Fruit fly (Drosophila melanogaster) whole organism, embryonic: ENCODE data around the gene CG9733.

Experiments
- Aef1 ChIP-seq: fragments of 200-800 bp; sonication (Bioruptor generic); IDR thresholded peaks from 3 replicates; pipeline ENCODE4 v1.3.6; 2022; ENCODE audit warnings: missing biosample characterization, missing genetic modification characterization
- Atf-2 ChIP-seq: fragments of 200-800 bp; sonication (Bioruptor generic); optimal IDR thresholded peaks from 2 replicates; lab custom pipeline; 2016; ENCODE audit warnings: missing biosample characterization, missing genetic modification characterization
- B-H1 ChIP-seq: fragments of 200-800 bp; sonication (Bioruptor generic); IDR thresholded peaks from 3 replicates; pipeline ENCODE4 v1.3.6; 2022; ENCODE audit warnings: missing biosample characterization, missing genetic modification characterization
- CG10366 ChIP-seq: fragments of 200-800 bp; sonication (Bioruptor generic); IDR thresholded peaks from 2 replicates; pipeline ENCODE4 v1.3.6; 2022; ENCODE audit warnings: missing biosample characterization, missing genetic modification characterization
- CG10431 ChIP-seq: fragments of 200-800 bp; sonication (Bioruptor generic); optimal IDR thresholded peaks from 3 replicates; lab custom pipeline; 2018; ENCODE audit warnings: missing biosample characterization, mild to moderate bottlenecking, missing genetic modification characterization
- CG12391 ChIP-seq: fragments of 200-800 bp; sonication (Bioruptor generic); optimal IDR thresholded peaks from 3 replicates; lab custom pipeline; 2018; ENCODE audit warnings: missing biosample characterization, mild to moderate bottlenecking, missing genetic modification characterization, moderate library complexity
- CG12744 ChIP-seq: fragments of 200-800 bp; sonication (Bioruptor generic); optimal IDR thresholded peaks from 2 replicates; lab custom pipeline; 2016; ENCODE audit warnings: missing biosample characterization, missing genetic modification characterization
- CG12769 ChIP-seq: fragments of 200-800 bp; sonication (Bioruptor generic); optimal IDR thresholded peaks from 2 replicates; lab custom pipeline; 2019; ENCODE audit warnings: missing biosample characterization, mild to moderate bottlenecking, missing genetic modification characterization, moderate library complexity
- CG13624 ChIP-seq: fragments of 200-800 bp; sonication (Bioruptor generic); optimal IDR thresholded peaks from 2 replicates; lab custom pipeline; 2016; ENCODE audit warnings: missing biosample characterization, missing genetic modification characterization
- CG14050 ChIP-seq: fragments of 200-800 bp; sonication (Bioruptor generic); IDR thresholded peaks from 3 replicates; pipeline ENCODE4 v1.3.6; 2022; ENCODE audit warnings: missing biosample characterization, missing genetic modification characterization
- CG1529 ChIP-seq: fragments of 200-800 bp; sonication (Bioruptor generic); optimal IDR thresholded peaks from 3 replicates; lab custom pipeline; 2018; ENCODE audit warnings: missing biosample characterization, missing genetic modification characterization
- CG16779 ChIP-seq: fragments of 200-800 bp; sonication (Bioruptor generic); IDR thresholded peaks from 2 replicates; pipeline ENCODE4 v1.3.6; 2022; ENCODE audit warnings: missing biosample characterization, missing genetic modification characterization
- CG18011 ChIP-seq: fragments of 200-800 bp; sonication (Bioruptor generic); optimal IDR thresholded peaks from 2 replicates; lab custom pipeline; 2017; ENCODE audit warnings: missing biosample characterization, missing genetic modification characterization, mild to moderate bottlenecking, moderate library complexity, missing genotype
- CG31224 ChIP-seq: fragments of 200-800 bp; sonication (Bioruptor generic); IDR thresholded peaks from 2 replicates; pipeline ENCODE4 v1.3.6; 2022; ENCODE audit warnings: missing biosample characterization, missing genetic modification characterization
- CG6689 ChIP-seq: fragments of 200-800 bp; sonication (Bioruptor generic); IDR thresholded peaks from 2 replicates; pipeline ENCODE4 v1.3.6; 2022; ENCODE audit warnings: missing biosample characterization, missing genetic modification characterization
- CG9727 ChIP-seq: fragments of 200-800 bp; sonication (Bioruptor generic); optimal IDR thresholded peaks from 3 replicates; lab custom pipeline; 2017; ENCODE audit warnings: missing biosample characterization, mild to moderate bottlenecking, missing genetic modification characterization
- CHES-1-like ChIP-seq: fragments of 200-800 bp; sonication (Bioruptor generic); optimal IDR thresholded peaks from 2 replicates; lab custom pipeline; 2016; ENCODE audit warnings: missing biosample characterization, missing genetic modification characterization
- D19A ChIP-seq: fragments of 200-800 bp; optimal IDR thresholded peaks from 3 replicates; lab custom pipeline; 2019; ENCODE audit warnings: missing biosample characterization, mild to moderate bottlenecking, missing genetic modification characterization, moderate library complexity
- E2f2 ChIP-seq: fragments of 200-800 bp; sonication (Bioruptor generic); IDR thresholded peaks from 2 replicates; pipeline ENCODE4 v1.3.6; 2022; ENCODE audit warnings: missing biosample characterization, missing genetic modification characterization
- ERR ChIP-seq: fragments of 200-800 bp; sonication (Bioruptor generic); optimal IDR thresholded peaks from 2 replicates; lab custom pipeline; 2016; ENCODE audit warnings: missing biosample characterization, missing genetic modification characterization
- Hmr ChIP-seq: fragments of 200-800 bp; sonication (Bioruptor generic); optimal IDR thresholded peaks from 3 replicates; lab custom pipeline; 2017; ENCODE audit warnings: mild to moderate bottlenecking, missing biosample characterization, missing genetic modification reagents, missing genetic modification characterization
- Hmx ChIP-seq: fragments of 200-800 bp; sonication (Bioruptor generic); optimal IDR thresholded peaks from 2 replicates; lab custom pipeline; 2016; ENCODE audit warnings: missing biosample characterization, missing genetic modification characterization
- MESR4 ChIP-seq: fragments of 200-800 bp; sonication (Bioruptor generic); optimal IDR thresholded peaks from 2 replicates; lab custom pipeline; 2018; ENCODE audit warnings: missing biosample characterization, mild to moderate bottlenecking, missing genetic modification characterization, moderate library complexity
- Med ChIP-seq: fragments of 200-800 bp; sonication (Bioruptor generic); peaks from one replicate; lab custom pipeline; 2016; ENCODE audit warnings: missing biosample characterization, missing genetic modification characterization, mild to moderate bottlenecking, inconsistent platforms, moderate library complexity
- Mes4 ChIP-seq: fragments of 200-800 bp; sonication (Bioruptor generic); optimal IDR thresholded peaks from 2 replicates; lab custom pipeline; 2016; ENCODE audit warnings: missing biosample characterization, missing genetic modification characterization
- Nf-YA ChIP-seq: fragments of 200-800 bp; sonication (Bioruptor generic); IDR thresholded peaks from 2 replicates; pipeline ENCODE4 v1.3.6; 2022; ENCODE audit warnings: missing biosample characterization, missing genetic modification characterization
- Sin3A ChIP-seq: fragments of >200 bp; optimal IDR thresholded peaks from 2 replicates; lab custom pipeline; 2018
- Sox100B ChIP-seq: fragments of 200-800 bp; sonication (Bioruptor generic); optimal IDR thresholded peaks from 3 replicates; lab custom pipeline; 2018; ENCODE audit warnings: missing biosample characterization, mild to moderate bottlenecking, missing genetic modification characterization
- Sox102F ChIP-seq: fragments of 200-800 bp; sonication (Bioruptor generic); optimal IDR thresholded peaks from 2 replicates; lab custom pipeline; 2018; ENCODE audit warnings: missing biosample characterization, mild to moderate bottlenecking, missing genetic modification characterization, moderate library complexity
- Ssrp ChIP-seq: fragments of 200-800 bp; sonication (Bioruptor generic); optimal IDR thresholded peaks from 2 replicates; lab custom pipeline; 2018; ENCODE audit warnings: missing biosample characterization, mild to moderate bottlenecking, missing genetic modification characterization, moderate library complexity
- Trl ChIP-seq, 3 experiments: fragments of >200 bp in 2 of 3; fragments of 200-800 bp in 1 of 3; sonication (Bioruptor generic) in 1 of 3; optimal IDR thresholded peaks; 2 replicates in 1 of 3; 3 replicates in 2 of 3; lab custom pipeline; 2016 to 2017; ENCODE audit warnings: missing biosample characterization in 1 of 3, missing genetic modification characterization in 1 of 3
- Usf ChIP-seq: fragments of 200-800 bp; sonication (Bioruptor generic); optimal IDR thresholded peaks from 2 replicates; lab custom pipeline; 2017; ENCODE audit warnings: missing genotype, missing biosample characterization, missing genetic modification characterization
- Xrp1 ChIP-seq: fragments of 200-800 bp; sonication (Bioruptor generic); IDR thresholded peaks from 2 replicates; pipeline ENCODE4 v1.3.6; 2022; ENCODE audit warnings: missing biosample characterization, missing genetic modification characterization
- al ChIP-seq: fragments of 200-800 bp; sonication (Bioruptor generic); IDR thresholded peaks from 2 replicates; pipeline ENCODE4 v1.3.6; 2022; ENCODE audit warnings: missing biosample characterization, missing genetic modification characterization
- bbx ChIP-seq: fragments of 200-800 bp; sonication (Bioruptor generic); IDR thresholded peaks from 2 replicates; pipeline ENCODE4 v1.3.6; 2022; ENCODE audit warnings: missing biosample characterization, missing genetic modification characterization; ENCODE audit not compliant: partially characterized antibody
- bowl ChIP-seq: fragments of 200-800 bp; sonication (Bioruptor generic); IDR thresholded peaks from 2 replicates; pipeline ENCODE4 v1.3.6; 2022; ENCODE audit warnings: missing biosample characterization, missing genetic modification characterization
- br ChIP-seq: fragments of >200 bp; optimal IDR thresholded peaks from 2 replicates; lab custom pipeline; 2017
- cad ChIP-seq: fragments of >200 bp; optimal IDR thresholded peaks from 2 replicates; lab custom pipeline; 2017; ENCODE audit warnings: missing biosample characterization, missing genetic modification characterization
- ci ChIP-seq: fragments of 200-800 bp; sonication (Bioruptor generic); IDR thresholded peaks from 3 replicates; pipeline ENCODE4 v1.3.6; 2022; ENCODE audit warnings: missing biosample characterization, missing genetic modification characterization
- danr ChIP-seq: fragments of 200-800 bp; sonication (Bioruptor generic); IDR thresholded peaks from 2 replicates; pipeline ENCODE4 v1.3.6; 2022; ENCODE audit warnings: missing biosample characterization, missing genetic modification characterization
- dmrt11E ChIP-seq: fragments of 200-800 bp; sonication (Bioruptor generic); optimal IDR thresholded peaks from 3 replicates; lab custom pipeline; 2018; ENCODE audit warnings: missing biosample characterization, mild to moderate bottlenecking, missing genetic modification characterization, moderate library complexity
- en ChIP-seq: fragments of 200-800 bp; sonication (Bioruptor generic); optimal IDR thresholded peaks from 2 replicates; lab custom pipeline; 2016; ENCODE audit warnings: missing biosample characterization, missing genetic modification characterization
- ewg ChIP-seq: fragments of 200-800 bp; sonication (Bioruptor generic); optimal IDR thresholded peaks from 3 replicates; lab custom pipeline; 2017; ENCODE audit warnings: mild to moderate bottlenecking, missing biosample characterization, missing genetic modification reagents, missing genetic modification characterization
- klu ChIP-seq: fragments of 200-800 bp; sonication (Bioruptor generic); IDR thresholded peaks from 2 replicates; pipeline ENCODE4 v1.3.6; 2022; ENCODE audit warnings: missing biosample characterization, missing genetic modification characterization
- maf-S ChIP-seq: fragments of 200-800 bp; sonication (Bioruptor generic); optimal IDR thresholded peaks from 2 replicates; lab custom pipeline; 2016; ENCODE audit warnings: missing biosample characterization, missing genetic modification characterization
- pfk ChIP-seq: fragments of 200-800 bp; sonication (Bioruptor generic); optimal IDR thresholded peaks from 2 replicates; lab custom pipeline; 2018; ENCODE audit warnings: missing biosample characterization, mild to moderate bottlenecking, missing genetic modification characterization, moderate library complexity
- tna ChIP-seq: fragments of 200-800 bp; sonication (Bioruptor generic); IDR thresholded peaks from 2 replicates; pipeline ENCODE4 v1.3.6; 2022; ENCODE audit warnings: missing biosample characterization, missing genetic modification characterization; ENCODE audit not compliant: partially characterized antibody
- tup ChIP-seq: fragments of 200-800 bp; sonication (Bioruptor generic); optimal IDR thresholded peaks from 2 replicates; lab custom pipeline; 2016; ENCODE audit warnings: missing biosample characterization, mild to moderate bottlenecking, missing genetic modification characterization, moderate library complexity
- wdn ChIP-seq: fragments of 200-800 bp; sonication (Bioruptor generic); IDR thresholded peaks from 2 replicates; pipeline ENCODE4 v1.3.6; 2022; ENCODE audit warnings: missing biosample characterization, missing genetic modification characterization
- zfh2 ChIP-seq: fragments of 200-800 bp; sonication (Bioruptor generic); optimal IDR thresholded peaks from 2 replicates; lab custom pipeline; 2016; ENCODE audit warnings: missing biosample characterization, missing genetic modification characterization

Gene CG9733

dm6 chr3R:30209648-30210047, 36.9 kb downstream of the CG9733 start, which contains the start of gene Anp:
Gene Anp, plus strand, starts transcription at chr3R:30209948.
- no peak for TF ChIP-seq Sox100B
- TF ChIP-seq Ssrp = no peak
- no peak for TF ChIP-seq CG6689 (GFP tag; lab: Robert Waterston, UW)
- TF ChIP-seq CG14050 (GFP tag; lab: Robert Waterston, UW) = no peak
- TF ChIP-seq Sox102F = no peak
- no peak for TF ChIP-seq CG1529 (GFP tag; lab: Kevin White, UChicago)
- no peak for TF ChIP-seq tna
- TF ChIP-seq bowl = no peak
- no peak for TF ChIP-seq Atf-2
- TF ChIP-seq CG9727 (GFP tag; lab: Kevin White, UChicago) = no peak
- no peak for TF ChIP-seq Sin3A
- TF ChIP-seq CG12744 (GFP tag; lab: Kevin White, UChicago) = no peak
- no peak for TF ChIP-seq Usf (GFP tag; lab: Kevin White, UChicago)
- no peak for TF ChIP-seq Aef1 (GFP tag; lab: Robert Waterston, UW)
- no peak for TF ChIP-seq klu (GFP tag; lab: Robert Waterston, UW)
- TF ChIP-seq CG10431 (GFP tag; lab: Kevin White, UChicago) = no peak
- no peak for TF ChIP-seq ewg (GFP tag; lab: Kevin White, UChicago)

DNA sequence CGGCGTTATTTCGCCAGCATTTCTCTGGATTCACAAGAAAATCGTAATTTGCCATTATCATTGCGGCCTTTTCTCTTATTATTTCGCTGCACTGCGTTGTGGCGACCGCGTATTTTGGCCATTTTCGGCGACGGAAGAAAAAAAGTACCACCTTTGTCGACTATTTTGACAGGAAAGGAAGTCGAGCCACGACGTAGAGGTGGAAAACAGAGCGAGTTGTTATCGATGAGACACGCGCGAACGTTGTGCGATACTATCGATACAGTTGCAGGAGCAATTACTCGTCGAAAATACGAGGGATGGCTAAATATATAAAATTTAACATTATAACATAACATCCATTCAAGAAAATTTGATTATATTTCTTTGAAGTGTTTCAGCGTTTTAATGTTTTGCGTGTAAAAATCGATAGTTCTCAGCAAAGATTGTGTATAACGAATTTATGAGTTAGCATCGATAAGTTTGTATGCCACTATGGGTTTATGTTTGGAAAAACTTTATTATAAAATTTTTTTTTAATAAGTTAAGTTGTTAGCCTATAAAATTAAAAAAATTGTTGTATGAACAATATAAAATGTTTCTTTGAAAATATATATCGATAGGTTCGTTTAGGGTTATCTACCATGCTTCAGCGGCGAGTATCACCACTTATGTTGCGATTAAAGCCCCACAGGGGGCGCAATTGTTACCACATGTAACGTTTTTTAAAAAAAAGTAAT, 37.6 kb downstream of the CG9733 start, which contains the start of gene RpS7:
RpS7 (minus strand) TSS at position 255 of the 719 bp plus-strand sequence.
- TF ChIP-seq CHES-1-like (peak; percentile 32), CG18011 (GFP tag; lab: Kevin White, UChicago) (peak; percentile 28), CG12744 (GFP tag; lab: Kevin White, UChicago) (no peak), CG10366 (GFP tag; lab: Robert Waterston, UW) (peak; percentile 73), cad (GFP tag; lab: Kevin White, UChicago) (no peak), CG31224 (GFP tag; lab: Robert Waterston, UW) (peak; percentile 73), CG12769 (tag; lab: Kevin White, UChicago) (peak; percentile 38), CG12391 (tag; lab: Kevin White, UChicago) (peak; percentile 72), maf-S (GFP tag; lab: Kevin White, UChicago) (no peak), br (no peak), B-H1 (peak; percentile 45; the same call in 2 of the 3 replicates), wdn (GFP tag; lab: Robert Waterston, UW) (peak; percentile 47; the same call in 1 of the 2 replicates), D19A (tag; lab: Kevin White, UChicago) (peak; percentile 31), CG16779 (GFP tag; lab: Robert Waterston, UW) (peak; percentile 53; the same call in 1 of the 2 replicates), E2f2 (GFP tag; lab: Robert Waterston, UW) (peak; percentile 44; the same call in 1 of the 2 replicates), Hmx (GFP tag; lab: Kevin White, UChicago) (no peak), MESR4 (peak; percentile 97), ERR (no peak), Mes4 (GFP tag; lab: Kevin White, UChicago) (peak; percentile 82), pfk (GFP tag; lab: Kevin White, UChicago) (peak; percentile 71), ci (peak; percentile 93), en (no peak), CG13624 (peak; percentile 44), tup (no peak), danr (GFP tag; lab: Robert Waterston, UW) (peak; percentile 62), Hmr (GFP tag; lab: Kevin White, UChicago) (peak; percentile 85), bbx (GFP tag; lab: Robert Waterston, UW) (peak; percentile 96), Med (GFP tag; lab: Kevin White, UChicago) (peak; percentile 96), Xrp1 (GFP tag; lab: Robert Waterston, UW) (peak; percentile 29; the same call in 1 of the 2 replicates), dmrt11E (tag; lab: Kevin White, UChicago) (peak; percentile 45), al (GFP tag; lab: Robert Waterston, UW) (no peak; the same call in 1 of the 2 replicates), zfh2 (GFP tag; lab: Kevin White, UChicago) (peak; percentile 31), Nf-YA (peak; percentile 51), Trl (optimal IDR thresholded peaks at IDR 0.05; lab: Kevin White, UChicago) (no peak), Trl (GFP tag; optimal IDR thresholded peaks at IDR 0.05; lab: Kevin White, UChicago) (peak; percentile 24)
